Worm (Caenorhabditis elegans) whole organism, young adult: ENCODE results near the gene spig-3.
"Not testable (repeated sequence)": the region's sequence is repeated elsewhere in the genome, so short reads cannot be mapped to it uniquely, and the experiment has no call there.

Experiments
- B0019.2 ChIP-seq: fragments of 200-800 bp; sonication (Bioruptor generic); conservative IDR thresholded peaks from 2 replicates; pipeline ENCODE4 v1.3.6; 2022; ENCODE audit warnings: missing genetic modification reagents, missing genetic modification characterization, missing compliant biosample characterization
- B0261.1 ChIP-seq: sonication (generic microtip); optimal IDR thresholded peaks from 2 replicates; lab custom pipeline; 2016; ENCODE audit warnings: mild to moderate bottlenecking, missing genetic modification characterization, moderate library complexity, missing compliant biosample characterization
- F33H1.4 ChIP-seq: fragments of 200-800 bp; sonication (Bioruptor generic); IDR thresholded peaks from 2 replicates; pipeline ENCODE4 v1.3.6; 2022; ENCODE audit warnings: missing genetic modification reagents, missing genetic modification characterization, missing compliant biosample characterization
- F37B4.10 ChIP-seq: fragments of 200-800 bp; sonication (Bioruptor generic); IDR thresholded peaks from 2 replicates; pipeline ENCODE4 v1.3.6; 2022; ENCODE audit warnings: missing genetic modification characterization, missing compliant biosample characterization
- F55B11.4 ChIP-seq: sonication (generic microtip); optimal IDR thresholded peaks from 2 replicates; lab custom pipeline; 2016; ENCODE audit warnings: missing compliant biosample characterization, missing genetic modification characterization, borderline replicate concordance; ENCODE audit not compliant: insufficient read depth
- T07F8.4 ChIP-seq: sonication (generic microtip); optimal IDR thresholded peaks from 2 replicates; lab custom pipeline; 2016; ENCODE audit warnings: mild to moderate bottlenecking, missing genetic modification characterization, moderate library complexity, missing compliant biosample characterization
- Y56A3A.18 ChIP-seq: fragments of 200-800 bp; sonication (Bioruptor generic); IDR thresholded peaks from 2 replicates; pipeline ENCODE4 v1.3.6; 2022; ENCODE audit warnings: missing genetic modification reagents, missing genetic modification characterization, missing compliant biosample characterization
- Y79H2A.3 ChIP-seq: fragments of 200-800 bp; sonication (Bioruptor generic); conservative IDR thresholded peaks from 2 replicates; pipeline ENCODE4 v1.3.6; 2022; ENCODE audit warnings: missing genetic modification reagents, missing genetic modification characterization, missing compliant biosample characterization
- aptf-2 ChIP-seq: fragments of 200-800 bp; sonication (Bioruptor generic); conservative IDR thresholded peaks from 2 replicates; pipeline ENCODE4 v1.3.6; 2022; ENCODE audit warnings: missing genetic modification reagents, missing genetic modification characterization, missing compliant biosample characterization
- aptf-3 ChIP-seq: fragments of 200-800 bp; sonication (Bioruptor generic); IDR thresholded peaks from 2 replicates; pipeline ENCODE4 v1.3.6; 2022; ENCODE audit warnings: missing genetic modification characterization, missing compliant biosample characterization
- attf-5 ChIP-seq: fragments of 200-800 bp; sonication (Bioruptor generic); optimal IDR thresholded peaks from 2 replicates; lab custom pipeline; 2018; ENCODE audit warnings: mild to moderate bottlenecking, missing genetic modification characterization, missing compliant biosample characterization
- bed-1 ChIP-seq: fragments of 200-800 bp; sonication (Bioruptor generic); IDR thresholded peaks from 2 replicates; pipeline ENCODE4 v1.3.6; 2022; ENCODE audit warnings: missing genetic modification reagents, missing genetic modification characterization, missing compliant biosample characterization
- bed-2 ChIP-seq: fragments of 200-800 bp; sonication (Bioruptor generic); IDR thresholded peaks from 2 replicates; pipeline ENCODE4 v1.3.6; 2022; ENCODE audit warnings: missing genetic modification reagents, missing genetic modification characterization, missing compliant biosample characterization
- ceh-100 ChIP-seq: fragments of 200-800 bp; sonication (Bioruptor generic); IDR thresholded peaks from 2 replicates; pipeline ENCODE4 v1.3.6; 2022; ENCODE audit warnings: missing genetic modification reagents, missing genetic modification characterization, missing compliant biosample characterization
- ceh-40 ChIP-seq: fragments of 200-800 bp; sonication (Bioruptor generic); IDR thresholded peaks from 2 replicates; pipeline ENCODE4 v1.3.6; 2022; ENCODE audit warnings: missing genetic modification characterization, missing compliant biosample characterization
- die-1 ChIP-seq: sonication (generic microtip); optimal IDR thresholded peaks from 2 replicates; lab custom pipeline; 2016; ENCODE audit warnings: missing genotype, mild to moderate bottlenecking, missing genetic modification characterization, missing compliant biosample characterization
- efl-1 ChIP-seq: fragments of 150-350 bp; optimal IDR thresholded peaks from 2 replicates; lab custom pipeline; 2014; ENCODE audit warnings: missing biosample characterization, missing genetic modification reagents, missing genetic modification characterization
- ets-4 ChIP-seq: fragments of 200-800 bp; sonication (Bioruptor generic); optimal IDR thresholded peaks from 2 replicates; lab custom pipeline; 2018; ENCODE audit warnings: mild to moderate bottlenecking, missing genetic modification characterization, missing compliant biosample characterization
- hlh-12 ChIP-seq: sonication (generic microtip); optimal IDR thresholded peaks from 2 replicates; lab custom pipeline; 2016; ENCODE audit warnings: missing genetic modification characterization, missing compliant biosample characterization
- hmg-1.2 ChIP-seq: fragments of 200-800 bp; sonication (Bioruptor generic); IDR thresholded peaks from 2 replicates; pipeline ENCODE4 v1.3.6; 2022; ENCODE audit warnings: missing genetic modification reagents, missing genetic modification characterization, missing compliant biosample characterization
- let-607 ChIP-seq, 2 experiments: fragments of 200-800 bp in 1 of 2; sonication (Bioruptor generic) in 1 of 2; sonication (generic microtip) in 1 of 2; optimal IDR thresholded peaks; 2 replicates each; lab custom pipeline; 2016 to 2018; ENCODE audit warnings: mild to moderate bottlenecking in 2 of 2, missing compliant biosample characterization in 2 of 2, missing genetic modification characterization in 2 of 2, moderate library complexity in 2 of 2, missing genotype in 1 of 2
- lin-35 ChIP-seq, 3 experiments: fragments of 150-350 bp in 2 of 3; sonication (generic microtip) in 1 of 3; optimal IDR thresholded peaks; 2 replicates each; lab custom pipeline; 2014 to 2018; ENCODE audit warnings: missing biosample characterization in 3 of 3, missing genetic modification characterization in 3 of 3, missing genetic modification reagents in 3 of 3
- madf-6 ChIP-seq: fragments of 200-800 bp; sonication (Bioruptor generic); IDR thresholded peaks from 2 replicates; pipeline ENCODE4 v1.3.6; 2022; ENCODE audit warnings: missing genetic modification reagents, missing genetic modification characterization, missing compliant biosample characterization
- madf-8 ChIP-seq: fragments of 200-800 bp; sonication (Bioruptor generic); conservative IDR thresholded peaks from 2 replicates; pipeline ENCODE4 v1.3.6; 2022; ENCODE audit warnings: missing genetic modification reagents, missing genetic modification characterization, missing compliant biosample characterization
- nfyb-1 ChIP-seq: fragments of 200-800 bp; sonication (Bioruptor generic); IDR thresholded peaks from 2 replicates; pipeline ENCODE4 v1.3.6; 2022; ENCODE audit warnings: missing genetic modification reagents, missing genetic modification characterization, missing compliant biosample characterization
- nhr-27 ChIP-seq: fragments of 200-800 bp; sonication (Bioruptor generic); optimal IDR thresholded peaks from 2 replicates; lab custom pipeline; 2018; ENCODE audit warnings: mild to moderate bottlenecking, missing genetic modification characterization, moderate library complexity, missing compliant biosample characterization
- nhr-80 ChIP-seq: sonication (generic microtip); optimal IDR thresholded peaks from 2 replicates; lab custom pipeline; 2016; ENCODE audit warnings: missing genetic modification characterization, missing compliant biosample characterization
- rcor-1 ChIP-seq: fragments of 200-800 bp; sonication (Bioruptor generic); IDR thresholded peaks from 2 replicates; pipeline ENCODE4 v1.3.6; 2022; ENCODE audit warnings: missing genetic modification reagents, missing genetic modification characterization, missing compliant biosample characterization
- repo-1 ChIP-seq: sonication (generic microtip); optimal IDR thresholded peaks from 2 replicates; lab custom pipeline; 2017; ENCODE audit warnings: mild to moderate bottlenecking, missing genetic modification characterization, missing compliant biosample characterization
- snpc-4 ChIP-seq, 5 experiments: fragments of 150-350 bp in 1 of 5; sonication (generic microtip) in 4 of 5; optimal IDR thresholded peaks; 2 replicates each; lab custom pipeline; 2014 to 2018; ENCODE audit warnings: missing genetic modification characterization in 5 of 5, missing biosample characterization in 3 of 5, antibody characterized with exemption in 2 of 5, mild to moderate bottlenecking in 2 of 5, missing compliant biosample characterization in 2 of 5, missing genotype in 2 of 5, moderate library complexity in 2 of 5, missing genetic modification reagents in 1 of 5
- sptf-2 ChIP-seq: fragments of 200-800 bp; sonication (Bioruptor generic); optimal IDR thresholded peaks from 2 replicates; lab custom pipeline; 2018; ENCODE audit warnings: mild to moderate bottlenecking, missing genetic modification characterization, missing compliant biosample characterization
- tbp1 ChIP-seq: fragments of 200-800 bp; sonication (Bioruptor generic); optimal IDR thresholded peaks from 2 replicates; lab custom pipeline; 2018; ENCODE audit warnings: mild to moderate bottlenecking, missing genetic modification characterization, missing compliant biosample characterization
- xnd-1 ChIP-seq: sonication (generic microtip); optimal IDR thresholded peaks from 2 replicates; lab custom pipeline; 2016; ENCODE audit warnings: missing genotype, missing genetic modification reagents, missing genetic modification characterization, missing compliant biosample characterization
- ztf-18 ChIP-seq: sonication (generic microtip); optimal IDR thresholded peaks from 2 replicates; lab custom pipeline; 2016; ENCODE audit warnings: missing genotype, mild to moderate bottlenecking, missing genetic modification characterization, missing compliant biosample characterization
- ztf-26 ChIP-seq: sonication (generic microtip); optimal IDR thresholded peaks from 2 replicates; lab custom pipeline; 2017; ENCODE audit warnings: missing genetic modification characterization, missing compliant biosample characterization
- ztf-3 ChIP-seq: fragments of 200-800 bp; sonication (Bioruptor generic); optimal IDR thresholded peaks from 2 replicates; lab custom pipeline; 2018; ENCODE audit warnings: mild to moderate bottlenecking, missing genetic modification characterization, missing compliant biosample characterization

Gene spig-3

ce11 chrV:14309632-14310031 lies 10.2 kb upstream of the spig-3 start, which contains the start of gene F14D7.14:
Gene F14D7.14 (plus strand): TSS chrV:14309932.
- TF ChIP-seq Y79H2A.3 (GFP tag; lab: Robert Waterston, UW); ztf-18 (tag; lab: Kevin White, UChicago); tbp1 (GFP tag; lab: Kevin White, UChicago): not testable (repeated sequence)

ce11 chrV:14308164-14308563 lies 8.7 kb upstream of the spig-3 start, which contains the start of gene spig-5:
Gene spig-5 (plus strand): TSS chrV:14308464.
- not testable (repeated sequence) for TF ChIP-seq efl-1; ceh-100; nhr-27 (tag; lab: Kevin White, UChicago)

- not testable (repeated sequence) for TF ChIP-seq die-1 (tag; lab: Kevin White, UChicago); ztf-3 (GFP tag; lab: Kevin White, UChicago); F33H1.4 (GFP tag; lab: Robert Waterston, UW)
Measured at ce11 chrV:14306771-14307170, 7.3 kb upstream of the spig-3 start, which contains the start of gene spig-4. Gene spig-4 (minus strand): TSS chrV:14306871.

ce11 chrV:14301076-14301475 lies 1.6 kb upstream of the spig-3 start, which contains the start of gene F14D7.6:
Gene F14D7.6 (plus strand): TSS chrV:14301413.
- TF ChIP-seq nhr-80 (tag; lab: Kevin White, UChicago) (peak; percentile 21), rcor-1 (GFP tag; lab: Robert Waterston, UW) (no peak)

ce11 chrV:14296499-14296898 lies 3.0 kb downstream of the spig-3 start, which contains the start of gene F14D7.3:
Gene F14D7.3 (plus strand): TSS chrV:14296799.
- no peak for TF ChIP-seq hlh-12 (tag; lab: Kevin White, UChicago)
- no peak for TF ChIP-seq B0261.1
- TF ChIP-seq ets-4 (GFP tag; lab: Kevin White, UChicago), result no peak
- no peak for TF ChIP-seq die-1 (tag; lab: Kevin White, UChicago)
- no peak for TF ChIP-seq T07F8.4 (tag; lab: Kevin White, UChicago)
- TF ChIP-seq aptf-2, result no peak
- no peak for TF ChIP-seq ztf-26 (tag; lab: Kevin White, UChicago)
- TF ChIP-seq sptf-2 (GFP tag; lab: Kevin White, UChicago), result no peak
- TF ChIP-seq let-607 (tag; optimal IDR thresholded peaks at IDR 0.05; lab: Kevin White, UChicago), result no peak
- TF ChIP-seq B0019.2 (GFP tag; lab: Robert Waterston, UW), result no peak

ce11 chrV:14294396-14294795 lies 5.1 kb downstream of the spig-3 start, which contains the start of gene F14D7.9:
Gene F14D7.9 (plus strand): TSS chrV:14294696.
- TF ChIP-seq nfyb-1 (GFP tag; lab: Robert Waterston, UW) (no peak), bed-1 (GFP tag; lab: Robert Waterston, UW) (no peak), F37B4.10 (GFP tag; lab: Robert Waterston, UW) (no peak), lin-35 (GFP tag; optimal IDR thresholded peaks at IDR 0.05; lab: Kevin White, UChicago) (no peak), xnd-1 (tag; lab: Kevin White, UChicago) (no peak), snpc-4 (GFP tag; optimal IDR thresholded peaks at IDR 0.05; lab: Kevin White, UChicago) (no peak), snpc-4 (tag; optimal IDR thresholded peaks at IDR 0.05; lab: Kevin White, UChicago) (no peak), ceh-100 (no peak)

- peak; percentile 80 for TF ChIP-seq madf-6 (GFP tag; lab: Robert Waterston, UW)
- TF ChIP-seq F33H1.4 (GFP tag; lab: Robert Waterston, UW), result 0 out of 2 replicates have a peak, but pooled peaks have one; percentile 15
- peak; percentile 99 for TF ChIP-seq aptf-2
- TF ChIP-seq attf-5 (GFP tag; lab: Kevin White, UChicago), result no peak
- peak; percentile 42; the same call in 1 of the 2 replicates for TF ChIP-seq hmg-1.2
- peak; percentile 62 for TF ChIP-seq madf-8 (GFP tag; lab: Robert Waterston, UW)
- TF ChIP-seq nfyb-1 (GFP tag; lab: Robert Waterston, UW), result no peak
- TF ChIP-seq xnd-1 (tag; lab: Kevin White, UChicago), result peak; percentile 50
- TF ChIP-seq Y56A3A.18 (GFP tag; lab: Robert Waterston, UW), result no peak
- no peak for TF ChIP-seq F55B11.4 (tag; lab: Kevin White, UChicago)
- peak; percentile 98 for TF ChIP-seq aptf-3 (GFP tag; lab: Robert Waterston, UW)
- TF ChIP-seq efl-1, result peak; percentile 71
- no peak for TF ChIP-seq repo-1 (tag; lab: Kevin White, UChicago)
- no peak for TF ChIP-seq ceh-40 (GFP tag; lab: Robert Waterston, UW)
- no peak for TF ChIP-seq bed-2 (GFP tag; lab: Robert Waterston, UW)
Measured at ce11 chrV:14293667-14294194, 5.7 kb downstream of the spig-3 start, which contains the start of gene F14D7.2. Gene F14D7.2 (minus strand): TSS chrV:14293717.
